Worm (Caenorhabditis elegans) whole organism, mixed stage, embryonic: ENCODE data around the gene srh-209.

ENCODE experiments used
- ceh-83 ChIP-seq: fragments of 200-800 bp; sonication (Bioruptor generic); optimal IDR thresholded peaks from 2 replicates; lab custom pipeline; 2018; ENCODE audit warnings: mild to moderate bottlenecking, missing genetic modification characterization, missing compliant biosample characterization
- lin-32 ChIP-seq: fragments of 200-800 bp; sonication (Bioruptor generic); optimal IDR thresholded peaks from 2 replicates; lab custom pipeline; 2018; ENCODE audit warnings: mild to moderate bottlenecking, missing genetic modification characterization, missing compliant biosample characterization
- nhr-2 ChIP-seq: fragments of 150-350 bp; optimal IDR thresholded peaks from 2 replicates; lab custom pipeline; 2014; ENCODE audit warnings: missing biosample characterization, missing genetic modification characterization
- nhr-76 ChIP-seq: sonication (generic microtip); optimal IDR thresholded peaks from 2 replicates; lab custom pipeline; 2017; ENCODE audit warnings: missing biosample characterization, missing genetic modification characterization
- sem-2 ChIP-seq: fragments of 200-800 bp; sonication (Bioruptor generic); optimal IDR thresholded peaks from 2 replicates; lab custom pipeline; 2018; ENCODE audit warnings: mild to moderate bottlenecking, missing genetic modification characterization, missing compliant biosample characterization
- snpc-4 ChIP-seq: fragments of 150-350 bp; optimal IDR thresholded peaks from 2 replicates; lab custom pipeline; 2014; ENCODE audit warnings: missing biosample characterization, missing genetic modification characterization
- sptf-1 ChIP-seq: sonication (generic microtip); optimal IDR thresholded peaks from 2 replicates; lab custom pipeline; 2017; ENCODE audit warnings: mild to moderate bottlenecking, missing genetic modification characterization, moderate library complexity, missing compliant biosample characterization

DNA sequence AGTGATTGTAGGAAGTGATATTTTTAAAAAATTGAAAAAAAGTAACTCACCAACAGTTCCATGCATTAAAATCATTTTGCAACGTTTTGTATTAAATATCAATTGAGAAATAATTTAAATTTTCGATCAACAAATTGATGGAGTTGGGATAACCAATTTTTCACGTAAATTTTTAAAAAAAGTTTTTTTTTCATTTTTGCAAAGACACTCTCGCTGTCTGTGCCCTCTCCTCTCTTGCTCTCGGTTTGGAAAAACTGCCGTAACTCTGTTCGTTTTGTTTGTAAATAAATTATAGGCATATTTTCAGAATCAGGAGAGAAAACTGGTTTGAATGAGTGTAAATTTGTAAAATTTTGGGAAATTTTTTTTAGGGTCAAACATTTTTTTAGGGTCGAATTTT lies 6.9 kb downstream of the srh-209 start, which contains the start of gene Y51A2B.16:
- no peak for TF ChIP-seq lin-32 (GFP tag; lab: Kevin White, UChicago)
- no peak for TF ChIP-seq ceh-83
- TF ChIP-seq snpc-4 (tag; lab: Kevin White, UChicago) = no peak
- TF ChIP-seq sem-2 = no peak
- TF ChIP-seq nhr-76 = no peak
- no peak for TF ChIP-seq sptf-1
- no peak for TF ChIP-seq nhr-2 (tag; lab: Kevin White, UChicago)
